Worm (Caenorhabditis elegans) whole organism, young adult: ENCODE results near the gene otpl-3.

ENCODE experiments used
- B0019.2 ChIP-seq: fragments of 200-800 bp; sonication (Bioruptor generic); conservative IDR thresholded peaks from 2 replicates; pipeline ENCODE4 v1.3.6; 2022; ENCODE audit warnings: missing genetic modification reagents, missing genetic modification characterization, missing compliant biosample characterization
- B0261.1 ChIP-seq: sonication (generic microtip); optimal IDR thresholded peaks from 2 replicates; lab custom pipeline; 2016; ENCODE audit warnings: mild to moderate bottlenecking, missing genetic modification characterization, moderate library complexity, missing compliant biosample characterization
- B0336.3 ChIP-seq: fragments of 200-800 bp; sonication (Bioruptor generic); IDR thresholded peaks from 2 replicates; pipeline ENCODE4 v1.3.6; 2022; ENCODE audit warnings: missing genetic modification characterization, missing compliant biosample characterization
- C06A6.2 ChIP-seq: fragments of 200-800 bp; sonication (Bioruptor generic); conservative IDR thresholded peaks from 2 replicates; pipeline ENCODE4 v1.3.6; 2022; ENCODE audit warnings: missing genetic modification characterization, missing compliant biosample characterization
- C17E4.6 ChIP-seq: fragments of 200-800 bp; sonication (Bioruptor generic); IDR thresholded peaks from 2 replicates; pipeline ENCODE4 v1.3.6; 2022; ENCODE audit warnings: missing genetic modification reagents, missing genetic modification characterization, missing compliant biosample characterization
- D2030.7 ChIP-seq: fragments of 200-800 bp; sonication (Bioruptor generic); IDR thresholded peaks from 2 replicates; pipeline ENCODE4 v1.3.6; 2022; ENCODE audit warnings: missing genetic modification reagents, missing genetic modification characterization, missing compliant biosample characterization
- F10E7.11 ChIP-seq: sonication (generic microtip); optimal IDR thresholded peaks from 2 replicates; lab custom pipeline; 2017; ENCODE audit warnings: mild to moderate bottlenecking, missing genetic modification characterization, moderate library complexity, missing compliant biosample characterization
- F33H1.4 ChIP-seq: fragments of 200-800 bp; sonication (Bioruptor generic); IDR thresholded peaks from 2 replicates; pipeline ENCODE4 v1.3.6; 2022; ENCODE audit warnings: missing genetic modification reagents, missing genetic modification characterization, missing compliant biosample characterization
- F52B5.7 ChIP-seq: sonication (generic microtip); optimal IDR thresholded peaks from 2 replicates; lab custom pipeline; 2016; ENCODE audit warnings: mild to moderate bottlenecking, missing genetic modification characterization, missing compliant biosample characterization
- Y67H2A.10 ChIP-seq: fragments of 200-800 bp; sonication (Bioruptor generic); conservative IDR thresholded peaks from 2 replicates; pipeline ENCODE4 v1.3.6; 2022; ENCODE audit warnings: missing genetic modification reagents, missing genetic modification characterization, missing compliant biosample characterization
- aptf-3 ChIP-seq: fragments of 200-800 bp; sonication (Bioruptor generic); IDR thresholded peaks from 2 replicates; pipeline ENCODE4 v1.3.6; 2022; ENCODE audit warnings: missing genetic modification characterization, missing compliant biosample characterization
- athp-1 ChIP-seq: sonication (generic microtip); optimal IDR thresholded peaks from 2 replicates; lab custom pipeline; 2017; ENCODE audit warnings: mild to moderate bottlenecking, missing genetic modification characterization, missing compliant biosample characterization
- attf-3 ChIP-seq: fragments of 200-800 bp; sonication (Bioruptor generic); conservative IDR thresholded peaks from 2 replicates; pipeline ENCODE4 v1.3.6; 2022; ENCODE audit warnings: missing genetic modification reagents, missing genetic modification characterization, missing compliant biosample characterization
- attf-5 ChIP-seq: fragments of 200-800 bp; sonication (Bioruptor generic); optimal IDR thresholded peaks from 2 replicates; lab custom pipeline; 2018; ENCODE audit warnings: mild to moderate bottlenecking, missing genetic modification characterization, missing compliant biosample characterization
- attf-6 ChIP-seq: fragments of 200-800 bp; sonication (Bioruptor generic); IDR thresholded peaks from 2 replicates; pipeline ENCODE4 v1.3.6; 2022; ENCODE audit warnings: missing genetic modification reagents, missing genetic modification characterization, missing compliant biosample characterization
- cebp-1 ChIP-seq, 2 experiments: fragments of 200-800 bp in 1 of 2; sonication (Bioruptor generic) in 1 of 2; sonication (generic microtip) in 1 of 2; IDR thresholded peaks in 1 of 2; optimal IDR thresholded peaks in 1 of 2; 2 replicates each; pipeline versions ENCODE4 v1.3.6 to Lab custom; 2017 to 2022; ENCODE audit warnings: missing compliant biosample characterization in 2 of 2, missing genetic modification characterization in 2 of 2, mild to moderate bottlenecking in 1 of 2, missing genetic modification reagents in 1 of 2, moderate library complexity in 1 of 2
- ceh-27 ChIP-seq: fragments of 200-800 bp; sonication (Bioruptor generic); optimal IDR thresholded peaks from 2 replicates; lab custom pipeline; 2018; ENCODE audit warnings: mild to moderate bottlenecking, missing genetic modification characterization, moderate library complexity, missing compliant biosample characterization
- ceh-58 ChIP-seq: fragments of 200-800 bp; sonication (Bioruptor generic); IDR thresholded peaks from 2 replicates; pipeline ENCODE4 v1.3.6; 2022; ENCODE audit warnings: missing genetic modification characterization, missing compliant biosample characterization
- ceh-91 ChIP-seq: fragments of 200-800 bp; sonication (Bioruptor generic); IDR thresholded peaks from 2 replicates; pipeline ENCODE4 v1.3.6; 2022; ENCODE audit warnings: missing genetic modification reagents, missing genetic modification characterization, missing compliant biosample characterization
- dpff-1 ChIP-seq: sonication (generic microtip); optimal IDR thresholded peaks from 2 replicates; lab custom pipeline; 2017; ENCODE audit warnings: mild to moderate bottlenecking, missing genetic modification characterization, missing compliant biosample characterization
- egl-18 ChIP-seq: fragments of 200-800 bp; sonication (Bioruptor generic); IDR thresholded peaks from 2 replicates; pipeline ENCODE4 v1.3.6; 2022; ENCODE audit warnings: missing genetic modification reagents, missing genetic modification characterization, missing compliant biosample characterization
- egl-44 ChIP-seq: fragments of 200-800 bp; sonication (Bioruptor generic); IDR thresholded peaks from 2 replicates; pipeline ENCODE4 v1.3.6; 2022; ENCODE audit warnings: missing genetic modification reagents, missing genetic modification characterization, missing compliant biosample characterization
- him-1 ChIP-seq: sonication (generic microtip); optimal IDR thresholded peaks from 2 replicates; lab custom pipeline; 2016; ENCODE audit warnings: missing genotype, missing genetic modification reagents, missing genetic modification characterization, missing compliant biosample characterization
- hlh-12 ChIP-seq: sonication (generic microtip); optimal IDR thresholded peaks from 2 replicates; lab custom pipeline; 2016; ENCODE audit warnings: missing genetic modification characterization, missing compliant biosample characterization
- hmg-1.2 ChIP-seq: fragments of 200-800 bp; sonication (Bioruptor generic); IDR thresholded peaks from 2 replicates; pipeline ENCODE4 v1.3.6; 2022; ENCODE audit warnings: missing genetic modification reagents, missing genetic modification characterization, missing compliant biosample characterization
- hsf-1 ChIP-seq: fragments of 200-800 bp; sonication (Bioruptor generic); IDR thresholded peaks from 2 replicates; pipeline ENCODE4 v1.3.6; 2022; ENCODE audit warnings: missing genetic modification reagents, missing genetic modification characterization, missing compliant biosample characterization
- let-607 ChIP-seq, 2 experiments: fragments of 200-800 bp in 1 of 2; sonication (Bioruptor generic) in 1 of 2; sonication (generic microtip) in 1 of 2; optimal IDR thresholded peaks; 2 replicates each; lab custom pipeline; 2016 to 2018; ENCODE audit warnings: mild to moderate bottlenecking in 2 of 2, missing compliant biosample characterization in 2 of 2, missing genetic modification characterization in 2 of 2, moderate library complexity in 2 of 2, missing genotype in 1 of 2
- lin-40 ChIP-seq: sonication (generic microtip); optimal IDR thresholded peaks from 2 replicates; lab custom pipeline; 2016; ENCODE audit warnings: missing genetic modification characterization, mild to moderate bottlenecking, missing compliant biosample characterization, missing genotype, missing genetic modification reagents
- lsl-1 ChIP-seq: fragments of 200-800 bp; sonication (Bioruptor generic); optimal IDR thresholded peaks from 2 replicates; lab custom pipeline; 2018; ENCODE audit warnings: mild to moderate bottlenecking, missing genetic modification characterization, moderate library complexity, missing compliant biosample characterization
- mcd-1 ChIP-seq: fragments of 200-800 bp; sonication (Bioruptor generic); IDR thresholded peaks from 2 replicates; pipeline ENCODE4 v1.3.6; 2022; ENCODE audit warnings: missing genetic modification reagents, missing genetic modification characterization, missing compliant biosample characterization
- mel-28 ChIP-seq: sonication (generic microtip); optimal IDR thresholded peaks from 2 replicates; lab custom pipeline; 2016; ENCODE audit warnings: borderline replicate concordance, mild to moderate bottlenecking, missing genetic modification characterization, missing compliant biosample characterization
- nhr-120 ChIP-seq: fragments of 200-800 bp; sonication (Bioruptor generic); IDR thresholded peaks from 2 replicates; pipeline ENCODE4 v1.3.6; 2022; ENCODE audit warnings: missing genetic modification characterization, missing compliant biosample characterization
- nhr-179 ChIP-seq: sonication (generic microtip); optimal IDR thresholded peaks from 2 replicates; lab custom pipeline; 2016; ENCODE audit warnings: mild to moderate bottlenecking, missing genetic modification characterization, missing compliant biosample characterization
- nhr-80 ChIP-seq: sonication (generic microtip); optimal IDR thresholded peaks from 2 replicates; lab custom pipeline; 2016; ENCODE audit warnings: missing genetic modification characterization, missing compliant biosample characterization
- sea-2 ChIP-seq: fragments of 200-800 bp; sonication (Bioruptor generic); IDR thresholded peaks from 2 replicates; pipeline ENCODE4 v1.3.6; 2022; ENCODE audit warnings: missing genetic modification characterization, missing compliant biosample characterization
- snpc-4 ChIP-seq, 5 experiments: fragments of 150-350 bp in 1 of 5; sonication (generic microtip) in 4 of 5; optimal IDR thresholded peaks; 2 replicates each; lab custom pipeline; 2014 to 2018; ENCODE audit warnings: missing genetic modification characterization in 5 of 5, missing biosample characterization in 3 of 5, antibody characterized with exemption in 2 of 5, mild to moderate bottlenecking in 2 of 5, missing compliant biosample characterization in 2 of 5, missing genotype in 2 of 5, moderate library complexity in 2 of 5, missing genetic modification reagents in 1 of 5
- xnd-1 ChIP-seq: sonication (generic microtip); optimal IDR thresholded peaks from 2 replicates; lab custom pipeline; 2016; ENCODE audit warnings: missing genotype, missing genetic modification reagents, missing genetic modification characterization, missing compliant biosample characterization
- zfh-2 ChIP-seq: fragments of 200-800 bp; sonication (Bioruptor generic); conservative IDR thresholded peaks from 2 replicates; pipeline ENCODE4 v1.3.6; 2022; ENCODE audit warnings: missing genetic modification reagents, missing genetic modification characterization, missing compliant biosample characterization
- ztf-18 ChIP-seq: sonication (generic microtip); optimal IDR thresholded peaks from 2 replicates; lab custom pipeline; 2016; ENCODE audit warnings: missing genotype, mild to moderate bottlenecking, missing genetic modification characterization, missing compliant biosample characterization
- ztf-3 ChIP-seq: fragments of 200-800 bp; sonication (Bioruptor generic); optimal IDR thresholded peaks from 2 replicates; lab custom pipeline; 2018; ENCODE audit warnings: mild to moderate bottlenecking, missing genetic modification characterization, missing compliant biosample characterization

Gene otpl-3

DNA sequence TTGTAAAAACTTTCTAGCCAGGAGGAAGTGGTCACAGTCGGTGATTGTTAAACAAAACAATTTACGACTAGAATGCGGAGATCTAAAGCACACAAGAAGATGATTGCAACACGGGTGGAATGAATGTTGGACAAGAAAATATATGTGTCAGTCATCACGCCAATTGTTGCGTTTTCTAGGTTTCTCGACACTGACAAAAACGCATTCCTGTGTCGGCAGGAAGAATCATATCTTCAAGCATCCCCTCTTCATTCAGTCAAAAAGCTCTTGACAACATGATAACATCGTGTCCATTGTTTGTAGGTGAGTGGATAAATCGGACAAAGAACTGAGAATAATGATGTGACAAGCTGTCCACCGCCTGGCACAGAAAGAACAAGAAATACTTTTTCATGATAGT is 35.0 kb upstream of the otpl-3 start:
- TF ChIP-seq attf-5 (GFP tag; lab: Kevin White, UChicago), result no peak
- no peak for TF ChIP-seq D2030.7 (GFP tag; lab: Robert Waterston, UW)
- TF ChIP-seq nhr-179 (tag; lab: Kevin White, UChicago), result no peak
- TF ChIP-seq C17E4.6 (GFP tag; lab: Robert Waterston, UW), result no peak
- no peak for TF ChIP-seq B0336.3
- no peak for TF ChIP-seq hlh-12
- no peak for TF ChIP-seq Y67H2A.10 (GFP tag; lab: Robert Waterston, UW)
- TF ChIP-seq egl-44 (GFP tag; lab: Robert Waterston, UW), result no peak
- TF ChIP-seq hsf-1, result no peak
- TF ChIP-seq F33H1.4 (GFP tag; lab: Robert Waterston, UW), result no peak
- TF ChIP-seq attf-6 (GFP tag; lab: Robert Waterston, UW), result no peak
- TF ChIP-seq ztf-18 (tag; lab: Kevin White, UChicago), result no peak
- TF ChIP-seq attf-3 (GFP tag; lab: Robert Waterston, UW), result no peak
- no peak for TF ChIP-seq hmg-1.2 (GFP tag; lab: Robert Waterston, UW)

DNA sequence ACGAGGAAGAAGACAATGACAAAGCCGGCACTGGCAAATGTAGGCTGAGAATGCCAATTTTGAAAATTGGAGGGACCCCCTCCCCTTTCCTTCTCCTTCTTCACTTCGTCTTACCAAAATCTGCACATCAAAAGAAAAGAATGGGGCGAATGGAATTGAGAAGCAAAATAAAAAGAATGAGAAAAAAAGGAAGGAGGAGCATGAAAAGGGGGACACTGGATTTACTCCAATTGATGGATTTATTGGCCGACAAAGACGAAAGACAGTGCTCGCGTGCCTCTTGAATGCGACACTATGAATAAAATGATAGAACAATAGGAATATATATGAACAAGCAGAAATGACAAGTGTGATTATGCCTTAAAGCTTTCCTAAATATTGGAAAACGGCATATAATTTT is 34.4 kb upstream of the otpl-3 start:
- TF ChIP-seq mel-28 (tag; lab: Kevin White, UChicago), result no peak
- no peak for TF ChIP-seq D2030.7 (GFP tag; lab: Robert Waterston, UW)
- TF ChIP-seq ceh-27 (GFP tag; lab: Kevin White, UChicago), result peak; percentile 10

DNA sequence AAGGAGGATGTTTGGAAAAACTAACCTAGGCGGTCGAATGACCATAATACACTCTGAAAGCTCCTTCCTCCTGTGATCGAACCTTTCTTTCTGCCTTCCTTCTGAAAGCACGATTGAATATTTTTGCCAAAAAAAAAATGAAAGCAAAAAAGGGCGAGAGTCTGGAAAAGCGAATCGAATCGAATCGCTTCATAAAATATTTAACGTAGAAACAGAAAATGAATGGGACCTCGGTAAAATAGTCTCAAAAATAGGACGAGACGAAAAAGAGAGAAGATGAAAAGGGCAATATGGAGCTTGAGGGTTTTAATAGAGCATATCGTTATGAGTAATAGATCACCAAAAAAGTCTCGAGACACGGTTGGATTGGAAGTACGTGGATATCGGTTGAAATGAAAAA is 31.7 kb upstream of the otpl-3 start, which contains the start of gene inx-1:
inx-1 (minus strand) TSS at position 101 of the 400 bp plus-strand sequence.
- no peak for TF ChIP-seq hlh-12
- no peak for TF ChIP-seq nhr-120 (GFP tag; lab: Robert Waterston, UW)
- no peak for TF ChIP-seq mcd-1
- TF ChIP-seq dpff-1 (tag; lab: Kevin White, UChicago), result no peak
- TF ChIP-seq C17E4.6 (GFP tag; lab: Robert Waterston, UW), result no peak
- TF ChIP-seq lin-40 (tag; lab: Kevin White, UChicago), result no peak
- TF ChIP-seq cebp-1 (GFP tag; IDR thresholded peaks at IDR 0.05; lab: Robert Waterston, UW), result no peak
- no peak for TF ChIP-seq cebp-1 (tag; optimal IDR thresholded peaks at IDR 0.05; lab: Kevin White, UChicago)
- no peak for TF ChIP-seq sea-2 (GFP tag; lab: Robert Waterston, UW)
- no peak for TF ChIP-seq nhr-179 (tag; lab: Kevin White, UChicago)
- no peak for TF ChIP-seq B0261.1 (tag; lab: Kevin White, UChicago)
- no peak for TF ChIP-seq nhr-80 (tag; lab: Kevin White, UChicago)
- TF ChIP-seq, all 124 proteins: peak for 0

DNA sequence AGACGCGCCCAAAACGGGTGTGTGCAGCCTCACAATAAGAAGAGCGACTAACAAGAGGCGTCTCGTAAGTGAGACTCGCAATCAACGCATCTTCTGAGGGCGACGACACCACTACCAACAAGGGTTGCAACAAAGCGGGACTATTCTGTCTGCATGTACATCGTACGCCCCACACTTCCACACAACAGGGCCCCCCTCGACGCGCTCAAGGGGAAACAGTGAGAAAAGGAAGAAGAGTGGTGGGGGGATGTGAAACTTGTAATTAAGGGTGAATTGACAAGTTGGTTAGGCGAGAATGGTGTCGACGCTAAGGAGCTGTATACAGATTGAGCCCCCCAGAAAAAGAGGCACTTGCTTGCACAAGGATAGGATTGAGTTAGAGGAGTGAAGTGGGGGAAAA is 28.8 kb upstream of the otpl-3 start:
- TF ChIP-seq ceh-91 (no peak), snpc-4 (GFP tag; optimal IDR thresholded peaks at IDR 0.05; lab: Kevin White, UChicago) (no peak), snpc-4 (tag; optimal IDR thresholded peaks at IDR 0.05; lab: Kevin White, UChicago) (no peak)

DNA sequence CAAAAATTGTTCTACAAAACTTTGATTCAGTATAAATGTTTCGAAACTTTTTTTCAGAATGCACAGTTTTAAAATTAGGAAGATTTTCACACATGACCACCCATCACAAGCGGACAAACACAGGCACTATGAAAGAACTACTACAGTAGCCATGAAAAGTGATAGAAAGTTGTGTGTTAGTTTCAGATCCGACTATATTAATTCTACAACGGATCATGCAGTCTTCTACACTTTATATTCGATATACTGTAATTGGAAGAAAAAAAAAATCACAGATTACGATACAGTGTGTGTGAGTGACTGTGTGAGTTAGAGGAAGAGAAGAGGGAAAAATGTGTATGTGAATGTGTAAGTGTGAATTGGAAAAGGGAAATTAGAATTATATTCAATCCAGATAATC is 22.2 kb upstream of the otpl-3 start:
- TF ChIP-seq F52B5.7 (tag; lab: Kevin White, UChicago) (no peak), C06A6.2 (GFP tag; lab: Robert Waterston, UW) (no peak), ceh-58 (GFP tag; lab: Robert Waterston, UW) (no peak), egl-18 (GFP tag; lab: Robert Waterston, UW) (no peak), athp-1 (tag; lab: Kevin White, UChicago) (no peak), zfh-2 (GFP tag; lab: Robert Waterston, UW) (no peak), D2030.7 (GFP tag; lab: Robert Waterston, UW) (no peak), let-607 (tag; optimal IDR thresholded peaks at IDR 0.05; lab: Kevin White, UChicago) (no peak), him-1 (no peak), aptf-3 (GFP tag; lab: Robert Waterston, UW) (no peak), ztf-3 (no peak), lsl-1 (GFP tag; lab: Kevin White, UChicago) (no peak), nhr-80 (tag; lab: Kevin White, UChicago) (no peak), xnd-1 (tag; lab: Kevin White, UChicago) (no peak), F10E7.11 (no peak), ceh-27 (GFP tag; lab: Kevin White, UChicago) (no peak), B0019.2 (GFP tag; lab: Robert Waterston, UW) (no peak)
